Worm (Caenorhabditis elegans): ENCODE measurements around the gene clc-25.

DNA sequence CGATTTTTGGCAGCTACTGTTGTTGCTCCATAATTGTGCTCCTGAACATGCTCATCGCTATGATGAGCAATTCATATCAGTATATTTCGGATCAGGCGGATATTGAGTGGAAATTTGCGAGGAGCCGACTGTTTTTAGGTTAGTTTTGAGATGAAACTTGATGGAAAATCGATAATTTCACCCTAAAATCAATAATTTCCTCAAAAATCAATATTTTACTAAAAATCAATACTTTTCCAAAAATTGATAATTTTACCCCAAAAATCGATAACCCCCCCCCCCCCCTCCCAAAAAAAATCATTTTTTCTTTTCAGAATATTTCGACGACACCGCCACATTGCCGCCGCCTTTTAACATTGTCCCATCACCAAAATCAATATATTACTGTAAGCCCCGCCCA is 27.3 kb downstream of the clc-25 start:
- TF ChIP-seq pha-4 (tag; optimal IDR thresholded peaks at IDR 0.05) (no peak), unc-62 (GFP tag; optimal IDR thresholded peaks at IDR 0.05) (no peak), hlh-1 (tag; optimal IDR thresholded peaks at IDR 0.05) (no peak), nhr-237 (tag; optimal IDR thresholded peaks at IDR 0.05) (no peak), lsy-2 (tag; optimal IDR thresholded peaks at IDR 0.05) (no peak), elt-1 (tag; optimal IDR thresholded peaks at IDR 0.05; ENCODE audit: borderline replicate concordance, insufficient read depth) (no peak), lin-13 (tag; optimal IDR thresholded peaks at IDR 0.05) (no peak), snpc-4 (tag; optimal IDR thresholded peaks at IDR 0.05) (no peak), bed-3 (GFP tag; optimal IDR thresholded peaks at IDR 0.05) (no peak)

Data from whole organism, mixed stage, embryonic.